5 fruit fly cellular contexts compared by ENCODE assay signal in genomic region chr3R:22530305-22530704, dm6.
A peak's percentile ranks its signal among the peaks of the same experiment; 100 is the strongest.
TF ChIP-seq lines count a peak whose summit lies in the region.

TSS of gene CG33099 (minus strand) at chr3R:22530572.

- TF ChIP-seq CTCF in whole organism, embryonic (GFP tag; optimal IDR thresholded peaks at IDR 0.05; lab: Kevin White, UChicago), result peak; percentile 7

TF ChIP-seq in whole organism, adult, 20 proteins besides CTCF, POLR2A, EP300 and RAD21 (continues in another document):
- TF ChIP-seq CG1620 (GFP tag; optimal IDR thresholded peaks at IDR 0.05; lab: Kevin White, UChicago) (peak; percentile 49), CG14711 (tag; optimal IDR thresholded peaks at IDR 0.05; lab: Kevin White, UChicago) (peak; percentile 57), CG5204 (GFP tag; optimal IDR thresholded peaks at IDR 0.05; lab: Kevin White, UChicago) (peak; percentile 46), Clk (GFP tag; optimal IDR thresholded peaks at IDR 0.05; lab: Kevin White, UChicago) (peak; percentile 48), tj (GFP tag; optimal IDR thresholded peaks at IDR 0.05; lab: Kevin White, UChicago) (peak; percentile 42), CG7101 (tag; optimal IDR thresholded peaks at IDR 0.05; lab: Kevin White, UChicago) (peak; percentile 79), toe (GFP tag; optimal IDR thresholded peaks at IDR 0.05; lab: Kevin White, UChicago) (peak; percentile 51), CG33017 (tag; optimal IDR thresholded peaks at IDR 0.05; lab: Kevin White, UChicago) (peak; percentile 67), Hr96 (GFP tag; optimal IDR thresholded peaks at IDR 0.05; lab: Kevin White, UChicago) (peak; percentile 28), bab1 (GFP tag; optimal IDR thresholded peaks at IDR 0.05; lab: Kevin White, UChicago) (peak; percentile 21), kay (GFP tag; lab: Kevin White, UChicago; ENCODE audit: borderline replicate concordance) (peak; percentile 66), Crg-1 (GFP tag; optimal IDR thresholded peaks at IDR 0.05; lab: Kevin White, UChicago) (peak; percentile 83), cnc (optimal IDR thresholded peaks at IDR 0.05; lab: Kevin White, UChicago) (no peak), Mnt (GFP tag; optimal IDR thresholded peaks at IDR 0.05; lab: Kevin White, UChicago) (peak; percentile 70), ovo (GFP tag; optimal IDR thresholded peaks at IDR 0.05; lab: Kevin White, UChicago) (no peak), CG11617 (GFP tag; optimal IDR thresholded peaks at IDR 0.05; lab: Kevin White, UChicago) (peak; percentile 73), CG12768 (GFP tag; optimal IDR thresholded peaks at IDR 0.05; lab: Kevin White, UChicago) (peak; percentile 73), pad (GFP tag; optimal IDR thresholded peaks at IDR 0.05; lab: Kevin White, UChicago) (peak; percentile 47)

TF ChIP-seq in whole organism, embryonic, 481 proteins besides CTCF, POLR2A, EP300 and RAD21 (continues in another document):
- TF ChIP-seq Max (GFP tag; optimal IDR thresholded peaks at IDR 0.05; lab: Kevin White, UChicago) (no peak), NFAT (GFP tag; IDR thresholded peaks at IDR 0.05; lab: Robert Waterston, UW) (peak; percentile 45; the same call in 1 of the 2 replicates), chm (GFP tag; IDR thresholded peaks at IDR 0.05; lab: Robert Waterston, UW) (0 out of 2 replicates have a peak, but pooled peaks have one; percentile 29), Blimp-1 (GFP tag; optimal IDR thresholded peaks at IDR 0.05; lab: Kevin White, UChicago) (peak; percentile 34), Hr78 (GFP tag; optimal IDR thresholded peaks at IDR 0.05; lab: Kevin White, UChicago) (peak in 1 of 2 experiments; percentile 17), ci (GFP tag; IDR thresholded peaks at IDR 0.05; lab: Robert Waterston, UW) (peak; percentile 78), CG11504 (tag; optimal IDR thresholded peaks at IDR 0.05; lab: Kevin White, UChicago) (peak; percentile 9), stwl (tag; optimal IDR thresholded peaks at IDR 0.05; lab: Kevin White, UChicago) (peak; percentile 0), peb (GFP tag; IDR thresholded peaks at IDR 0.05; lab: Robert Waterston, UW) (no peak), CG13424 (tag; optimal IDR thresholded peaks at IDR 0.05; lab: Kevin White, UChicago) (peak; percentile 38), NC2α (GFP tag; optimal IDR thresholded peaks at IDR 0.05; lab: Kevin White, UChicago) (peak; percentile 19), Atf6 (GFP tag; IDR thresholded peaks at IDR 0.05; lab: Robert Waterston, UW) (peak; percentile 52; the same call in 1 of the 2 replicates), Fer3 (tag; optimal IDR thresholded peaks at IDR 0.05; lab: Kevin White, UChicago) (peak; percentile 49), CG8924 (tag; optimal IDR thresholded peaks at IDR 0.05; lab: Kevin White, UChicago) (peak; percentile 48), Hmr (GFP tag; optimal IDR thresholded peaks at IDR 0.05; lab: Kevin White, UChicago) (peak; percentile 65), pb (GFP tag; optimal IDR thresholded peaks at IDR 0.05; lab: Kevin White, UChicago) (no peak), Mrtf (GFP tag; IDR thresholded peaks at IDR 0.05; lab: Robert Waterston, UW) (no peak), sr (GFP tag; IDR thresholded peaks at IDR 0.05; lab: Robert Waterston, UW) (peak; percentile 36; the same call in 1 of the 3 replicates)

TF ChIP-seq in whole organism, prepupa, 60 proteins besides CTCF, POLR2A, EP300 and RAD21 (continues in another document):
- TF ChIP-seq svp (GFP tag; lab: Kevin White, UChicago) (no peak), Hr38 (GFP tag; optimal IDR thresholded peaks at IDR 0.05; lab: Kevin White, UChicago) (no peak), CG31627 (GFP tag; optimal IDR thresholded peaks at IDR 0.05; lab: Kevin White, UChicago) (no peak), achi (GFP tag; optimal IDR thresholded peaks at IDR 0.05; lab: Kevin White, UChicago) (no peak), CG6854 (GFP tag; optimal IDR thresholded peaks at IDR 0.05; lab: Kevin White, UChicago) (peak; percentile 4), Hr4 (GFP tag; optimal IDR thresholded peaks at IDR 0.05; lab: Kevin White, UChicago) (no peak), CG15336 (GFP tag; IDR thresholded peaks at IDR 0.05; lab: Robert Waterston, UW) (0 out of 2 replicates have a peak, but pooled peaks have one; percentile 8), CG11762 (GFP tag; optimal IDR thresholded peaks at IDR 0.05; lab: Kevin White, UChicago; ENCODE audit: insufficient read depth) (no peak), CG10669 (GFP tag; optimal IDR thresholded peaks at IDR 0.05; lab: Kevin White, UChicago) (peak; percentile 19), Ets96B (tag; optimal IDR thresholded peaks at IDR 0.05; lab: Kevin White, UChicago) (no peak), esn (GFP tag; optimal IDR thresholded peaks at IDR 0.05; lab: Kevin White, UChicago) (peak; percentile 12), net (GFP tag; optimal IDR thresholded peaks at IDR 0.05; lab: Kevin White, UChicago) (peak; percentile 3), fd85E (GFP tag; optimal IDR thresholded peaks at IDR 0.05; lab: Kevin White, UChicago) (no peak), Eip93F (GFP tag; optimal IDR thresholded peaks at IDR 0.05; lab: Kevin White, UChicago) (no peak), lz (GFP tag; optimal IDR thresholded peaks at IDR 0.05; lab: Kevin White, UChicago) (no peak), pdm3 (GFP tag; optimal IDR thresholded peaks at IDR 0.05; lab: Kevin White, UChicago) (peak; percentile 8), CG8319 (GFP tag; optimal IDR thresholded peaks at IDR 0.05; lab: Kevin White, UChicago) (no peak), Lpt (GFP tag; optimal IDR thresholded peaks at IDR 0.05; lab: Kevin White, UChicago) (no peak), Sox15 (GFP tag; optimal IDR thresholded peaks at IDR 0.05; lab: Kevin White, UChicago) (no peak), CG6808 (GFP tag; optimal IDR thresholded peaks at IDR 0.05; lab: Kevin White, UChicago) (no peak)

TF ChIP-seq in whole organism, pupa, 21 proteins besides CTCF, POLR2A, EP300 and RAD21:
- peak; percentile 4 for TF ChIP-seq CG14655 (GFP tag; optimal IDR thresholded peaks at IDR 0.05; lab: Kevin White, UChicago)
- TF ChIP-seq Ets98B (GFP tag; IDR thresholded peaks at IDR 0.05; lab: Robert Waterston, UW), result 0 out of 2 replicates have a peak, but pooled peaks have one; percentile 11
- TF ChIP-seq CG13204 (GFP tag; optimal IDR thresholded peaks at IDR 0.05; lab: Kevin White, UChicago), result no peak
- peak; percentile 44 for TF ChIP-seq Pif1A (GFP tag; optimal IDR thresholded peaks at IDR 0.05; lab: Kevin White, UChicago)
- TF ChIP-seq CG12605 (GFP tag; IDR thresholded peaks at IDR 0.05; lab: Robert Waterston, UW), result no peak
- TF ChIP-seq Snoo (tag; optimal IDR thresholded peaks at IDR 0.05; lab: Kevin White, UChicago), result no peak
- TF ChIP-seq CG17806 (tag; optimal IDR thresholded peaks at IDR 0.05; lab: Kevin White, UChicago), result no peak
- TF ChIP-seq Pif1B (GFP tag; optimal IDR thresholded peaks at IDR 0.05; lab: Kevin White, UChicago), result peak; percentile 52
- TF ChIP-seq rn (GFP tag; IDR thresholded peaks at IDR 0.05; lab: Robert Waterston, UW), result no peak
- TF ChIP-seq CG9948 (tag; optimal IDR thresholded peaks at IDR 0.05; lab: Kevin White, UChicago), result no peak
- no peak for TF ChIP-seq CG15710 (tag; optimal IDR thresholded peaks at IDR 0.05; lab: Kevin White, UChicago)
- peak; percentile 4 for TF ChIP-seq EcR (GFP tag; optimal IDR thresholded peaks at IDR 0.05; lab: Kevin White, UChicago)
- peak; percentile 36; the same call in 1 of the 2 replicates for TF ChIP-seq CG32121 (GFP tag; IDR thresholded peaks at IDR 0.05; lab: Robert Waterston, UW)
- no peak for TF ChIP-seq CG10348 (GFP tag; IDR thresholded peaks at IDR 0.05; lab: Robert Waterston, UW)
- TF ChIP-seq gl (tag; optimal IDR thresholded peaks at IDR 0.05; lab: Kevin White, UChicago), result peak; percentile 17
- no peak for TF ChIP-seq CG8159 (tag; optimal IDR thresholded peaks at IDR 0.05; lab: Kevin White, UChicago)
- TF ChIP-seq D1 (tag; optimal IDR thresholded peaks at IDR 0.05; lab: Kevin White, UChicago), result no peak
- no peak for TF ChIP-seq CG34367 (tag; optimal IDR thresholded peaks at IDR 0.05; lab: Kevin White, UChicago)
- peak; percentile 55; the same call in 2 of the 3 replicates for TF ChIP-seq CG4496 (GFP tag; IDR thresholded peaks at IDR 0.05; lab: Robert Waterston, UW)
- TF ChIP-seq fd96Ca (GFP tag; IDR thresholded peaks at IDR 0.05; lab: Robert Waterston, UW), result no peak
- no peak for TF ChIP-seq CG8301 (tag; optimal IDR thresholded peaks at IDR 0.05; lab: Kevin White, UChicago)

TF ChIP-seq in whole organism, wandering third instar larva, 38 proteins besides CTCF, POLR2A, EP300 and RAD21 (continues in another document):
- TF ChIP-seq Myc (optimal IDR thresholded peaks at IDR 0.05; lab: Kevin White, UChicago) (no peak), sage (GFP tag; optimal IDR thresholded peaks at IDR 0.05; lab: Kevin White, UChicago) (no peak), dmrt93B (GFP tag; optimal IDR thresholded peaks at IDR 0.05; lab: Kevin White, UChicago) (no peak), foxo (GFP tag; optimal IDR thresholded peaks at IDR 0.05; lab: Kevin White, UChicago) (peak in 1 of 2 experiments; percentile 29), h (GFP tag; optimal IDR thresholded peaks at IDR 0.05; lab: Kevin White, UChicago) (peak; percentile 51), br (GFP tag; optimal IDR thresholded peaks at IDR 0.05; lab: Kevin White, UChicago) (peak; percentile 46), Hr83 (GFP tag; optimal IDR thresholded peaks at IDR 0.05; lab: Kevin White, UChicago; ENCODE audit: poor library complexity, severe bottlenecking) (peak; percentile 89), woc (GFP tag; optimal IDR thresholded peaks at IDR 0.05; lab: Kevin White, UChicago) (no peak), psq (GFP tag; optimal IDR thresholded peaks at IDR 0.05; lab: Kevin White, UChicago) (no peak), lola (GFP tag; optimal IDR thresholded peaks at IDR 0.05; lab: Kevin White, UChicago) (no peak), Mio (GFP tag; optimal IDR thresholded peaks at IDR 0.05; lab: Kevin White, UChicago) (no peak), HLH106 (tag; optimal IDR thresholded peaks at IDR 0.05; lab: Kevin White, UChicago) (no peak), Abd-B (GFP tag; optimal IDR thresholded peaks at IDR 0.05; lab: Kevin White, UChicago) (no peak), GATAd (GFP tag; optimal IDR thresholded peaks at IDR 0.05; lab: Kevin White, UChicago) (no peak), sv (GFP tag; optimal IDR thresholded peaks at IDR 0.05; lab: Kevin White, UChicago) (no peak), brk (GFP tag; optimal IDR thresholded peaks at IDR 0.05; lab: Kevin White, UChicago) (peak; percentile 41), Hr78 (GFP tag; optimal IDR thresholded peaks at IDR 0.05; lab: Kevin White, UChicago) (no peak), tai (GFP tag; optimal IDR thresholded peaks at IDR 0.05; lab: Kevin White, UChicago) (no peak), usp (GFP tag; optimal IDR thresholded peaks at IDR 0.05; lab: Kevin White, UChicago) (no peak), CG9705 (GFP tag; optimal IDR thresholded peaks at IDR 0.05; lab: Kevin White, UChicago) (no peak), Sp1 (GFP tag; optimal IDR thresholded peaks at IDR 0.05; lab: Kevin White, UChicago) (peak; percentile 47), ey (GFP tag; optimal IDR thresholded peaks at IDR 0.05; lab: Kevin White, UChicago) (no peak), CG32264 (GFP tag; optimal IDR thresholded peaks at IDR 0.05; lab: Kevin White, UChicago) (no peak), dsf (GFP tag; optimal IDR thresholded peaks at IDR 0.05; lab: Kevin White, UChicago; ENCODE audit: borderline replicate concordance) (peak; percentile 2)
